Worm (Caenorhabditis elegans): ENCODE results near the gene C50B8.4.

ce11 chrV:13620676-13621075 lies 48.9 kb downstream of the C50B8.4 start, which contains the start of gene F53F4.15:
- no peak for TF ChIP-seq unc-39 (tag; optimal IDR thresholded peaks at IDR 0.05)
- TF ChIP-seq ceh-16 (tag; optimal IDR thresholded peaks at IDR 0.05) = no peak
- TF ChIP-seq ama-1 (optimal IDR thresholded peaks at IDR 0.05) = no peak
- no peak for TF ChIP-seq unc-55 (GFP tag; optimal IDR thresholded peaks at IDR 0.05)

All from whole organism, L2 larva.